Worm (Caenorhabditis elegans): ENCODE results near the gene slc-36.5.
A peak's percentile ranks its signal among the peaks of the same experiment; 100 is the strongest.

DNA sequence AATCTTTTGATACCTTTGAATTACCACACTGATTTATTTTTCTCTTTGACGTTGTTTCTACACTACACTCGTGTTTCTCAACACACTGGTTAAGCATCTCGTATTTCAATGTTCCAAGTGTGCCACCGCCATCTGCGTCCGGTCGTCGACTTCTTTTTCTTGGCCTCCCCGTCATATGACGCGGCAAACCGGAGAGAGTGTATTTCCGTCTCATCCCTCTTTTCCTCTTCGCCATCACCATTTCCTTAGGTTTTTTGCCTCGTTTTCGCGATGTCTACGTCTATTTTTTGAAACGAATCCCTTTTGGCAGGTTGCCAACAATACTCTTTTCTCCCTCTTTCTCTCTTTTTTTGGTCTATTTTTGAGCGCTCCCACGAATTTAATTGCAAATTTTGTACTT, 37.9 kb downstream of the slc-36.5 start:
- no peak for TF ChIP-seq ama-1 (optimal IDR thresholded peaks at IDR 0.05)
- no peak for TF ChIP-seq sea-1 (GFP tag; conservative IDR thresholded peaks at IDR 0.05)
- no peak for TF ChIP-seq scrt-1 (GFP tag; IDR thresholded peaks at IDR 0.05)
- no peak for TF ChIP-seq tbx-37 (GFP tag; conservative IDR thresholded peaks at IDR 0.05)
- no peak for TF ChIP-seq flt-1 (GFP tag; IDR thresholded peaks at IDR 0.05)
- TF ChIP-seq F13C5.2 (tag; optimal IDR thresholded peaks at IDR 0.05), result no peak
- TF ChIP-seq ceh-36 (tag; optimal IDR thresholded peaks at IDR 0.05), result peak; percentile 40
